Fruit fly (Drosophila melanogaster): ENCODE results near the gene CG4615.

dm6 chrX:7100689-7101088 is 1.4 kb downstream of the CG4615 start:
- TF ChIP-seq CG7045 (GFP tag; optimal IDR thresholded peaks at IDR 0.05) (no peak), CG12768 (GFP tag; optimal IDR thresholded peaks at IDR 0.05) (peak; percentile 13), tj (GFP tag; optimal IDR thresholded peaks at IDR 0.05) (no peak), kay (GFP tag; ENCODE audit: borderline replicate concordance) (no peak), cnc (optimal IDR thresholded peaks at IDR 0.05) (no peak), Hr96 (GFP tag; optimal IDR thresholded peaks at IDR 0.05) (no peak)

All from whole organism, adult.